Worm (Caenorhabditis elegans): ENCODE measurements around the gene rad-23.

Gene rad-23

ce11 chrII:11619895-11620439 lies 32.6 kb downstream of the rad-23 start (continued):
- TF ChIP-seq mxl-2 (GFP tag; conservative IDR thresholded peaks at IDR 0.05) (no peak), arid-1 (GFP tag; conservative IDR thresholded peaks at IDR 0.05) (no peak), dmd-6 (GFP tag; IDR thresholded peaks at IDR 0.05) (peak; percentile 91), pha-4 (GFP tag; IDR thresholded peaks at IDR 0.05) (peak; percentile 90), pha-4 (tag; optimal IDR thresholded peaks at IDR 0.05) (peak; percentile 26), madf-5 (GFP tag; IDR thresholded peaks at IDR 0.05) (0 out of 4 replicates have a peak, but pooled peaks of 1 of the 2 experiments have one; percentile 41), nhr-237 (tag; optimal IDR thresholded peaks at IDR 0.05) (no peak), nhr-41 (GFP tag; IDR thresholded peaks at IDR 0.05) (no peak), mes-2 (tag; optimal IDR thresholded peaks at IDR 0.05; ENCODE audit: poor library complexity, severe bottlenecking) (peak; percentile 56), unc-62 (GFP tag; optimal IDR thresholded peaks at IDR 0.05 in 1 of 2) (peak in 1 of 2 experiments; percentile 70), unc-62 (tag; optimal IDR thresholded peaks at IDR 0.05) (no peak), egl-27 (tag; optimal IDR thresholded peaks at IDR 0.05) (no peak), lir-3 (tag; optimal IDR thresholded peaks at IDR 0.05) (peak; percentile 9), T20F7.1 (GFP tag; optimal IDR thresholded peaks at IDR 0.05) (no peak), mdl-1 (tag; optimal IDR thresholded peaks at IDR 0.05) (peak; percentile 86 to 87), F10B5.3 (tag; optimal IDR thresholded peaks at IDR 0.05) (peak; percentile 19), unc-130 (GFP tag; optimal IDR thresholded peaks at IDR 0.05) (no peak), pqm-1 (tag; optimal IDR thresholded peaks at IDR 0.05) (peak; percentile 43), nhr-76 (tag; optimal IDR thresholded peaks at IDR 0.05) (no peak), lin-1 (GFP tag; IDR thresholded peaks at IDR 0.05) (no peak; the same call in 1 of the 2 replicates), php-3 (GFP tag; IDR thresholded peaks at IDR 0.05) (no peak), D1046.2 (GFP tag; IDR thresholded peaks at IDR 0.05) (peak; percentile 67; the same call in 1 of the 2 replicates), attf-4 (tag; optimal IDR thresholded peaks at IDR 0.05) (no peak), nhr-42 (GFP tag; IDR thresholded peaks at IDR 0.05) (peak; percentile 63; the same call in 1 of the 2 replicates), ces-1 (GFP tag; optimal IDR thresholded peaks at IDR 0.05) (no peak), R02D3.7 (tag; optimal IDR thresholded peaks at IDR 0.05) (no peak), mdt-29 (GFP tag; IDR thresholded peaks at IDR 0.05) (peak; percentile 45; the same call in 1 of the 2 replicates), duxl-1 (tag; optimal IDR thresholded peaks at IDR 0.05; ENCODE audit: poor library complexity) (peak; percentile 8), snpc-4 (tag; optimal IDR thresholded peaks at IDR 0.05) (no peak), skn-1 (tag; optimal IDR thresholded peaks at IDR 0.05) (no peak), lin-38 (GFP tag; IDR thresholded peaks at IDR 0.05) (peak; percentile 73), ceh-82 (tag; optimal IDR thresholded peaks at IDR 0.05) (no peak), nhr-10 (tag; optimal IDR thresholded peaks at IDR 0.05) (peak; percentile 90), hmg-1.1 (GFP tag; IDR thresholded peaks at IDR 0.05) (peak; percentile 94), nhr-77 (tag; optimal IDR thresholded peaks at IDR 0.05) (peak; percentile 47), aly-2 (tag; optimal IDR thresholded peaks at IDR 0.05) (no peak), dmd-8 (GFP tag; IDR thresholded peaks at IDR 0.05) (0 out of 2 replicates have a peak, but pooled peaks have one; percentile 7), lin-39 (tag; optimal IDR thresholded peaks at IDR 0.05) (no peak), nhr-25 (tag; optimal IDR thresholded peaks at IDR 0.05; ENCODE audit: borderline replicate concordance, insufficient read depth) (peak; percentile 71), ztf-7 (tag; optimal IDR thresholded peaks at IDR 0.05) (no peak), aha-1 (tag) (peak; percentile 96), ceh-20 (GFP tag; IDR thresholded peaks at IDR 0.05) (peak; percentile 66), vab-7 (GFP tag; IDR thresholded peaks at IDR 0.05) (peak; percentile 60; the same call in 1 of the 2 replicates), ama-1 (optimal IDR thresholded peaks at IDR 0.05) (no peak), cey-2 (tag; optimal IDR thresholded peaks at IDR 0.05; ENCODE audit: borderline replicate concordance, insufficient read depth) (no peak), nhr-111 (GFP tag; optimal IDR thresholded peaks at IDR 0.05) (no peak), zfp-3 (GFP tag; conservative IDR thresholded peaks at IDR 0.05) (no peak), T26A8.4 (GFP tag; IDR thresholded peaks at IDR 0.05) (peak; percentile 75; the same call in 1 of the 2 replicates), F49E8.2 (tag; optimal IDR thresholded peaks at IDR 0.05; ENCODE audit: borderline replicate concordance) (no peak), nhr-48 (tag; optimal IDR thresholded peaks at IDR 0.05) (peak; percentile 90), lim-7 (GFP tag; IDR thresholded peaks at IDR 0.05) (peak; percentile 32; the same call in 1 of the 2 replicates)

Measured in whole organism, L4 larva.